Fruit fly (Drosophila melanogaster) whole organism, embryonic: ENCODE results near the gene CG43702.

Source experiments
- Adf1 ChIP-seq: fragments of 200-800 bp; sonication (Bioruptor generic); IDR thresholded peaks from 2 replicates; pipeline ENCODE4 v1.3.6; 2022; ENCODE audit warnings: missing biosample characterization, missing genetic modification characterization
- Aef1 ChIP-seq: fragments of 200-800 bp; sonication (Bioruptor generic); IDR thresholded peaks from 3 replicates; pipeline ENCODE4 v1.3.6; 2022; ENCODE audit warnings: missing biosample characterization, missing genetic modification characterization
- Bgb ChIP-seq: fragments of 200-800 bp; sonication (Bioruptor generic); IDR thresholded peaks from 2 replicates; pipeline ENCODE4 v1.3.6; 2022; ENCODE audit warnings: missing biosample characterization, missing genetic modification characterization; ENCODE audit not compliant: partially characterized antibody
- C15 ChIP-seq: fragments of 200-800 bp; sonication (Bioruptor generic); IDR thresholded peaks from 3 replicates; pipeline ENCODE4 v1.3.6; 2022; ENCODE audit warnings: missing biosample characterization, missing genetic modification characterization
- CG10565 ChIP-seq: fragments of 200-800 bp; sonication (Bioruptor generic); optimal IDR thresholded peaks from 3 replicates; lab custom pipeline; 2016; ENCODE audit warnings: missing biosample characterization, mild to moderate bottlenecking, missing genetic modification characterization
- CG11093 ChIP-seq: fragments of 200-800 bp; sonication (Bioruptor generic); IDR thresholded peaks from 3 replicates; pipeline ENCODE4 v1.3.6; 2022; ENCODE audit warnings: missing biosample characterization, missing genetic modification characterization
- CG11723 ChIP-seq: fragments of 200-800 bp; sonication (Bioruptor generic); optimal IDR thresholded peaks from 2 replicates; lab custom pipeline; 2017; ENCODE audit warnings: missing biosample characterization, mild to moderate bottlenecking, missing genetic modification characterization
- CG12236 ChIP-seq: fragments of 200-800 bp; sonication (Bioruptor generic); optimal IDR thresholded peaks from 2 replicates; lab custom pipeline; 2016; ENCODE audit warnings: missing biosample characterization, missing genetic modification characterization
- CG13123 ChIP-seq: fragments of 200-800 bp; sonication (Bioruptor generic); optimal IDR thresholded peaks from 2 replicates; lab custom pipeline; 2016; ENCODE audit warnings: missing biosample characterization, missing genetic modification characterization
- CG15011 ChIP-seq: fragments of 200-800 bp; sonication (Bioruptor generic); optimal IDR thresholded peaks from 3 replicates; lab custom pipeline; 2018; ENCODE audit warnings: missing biosample characterization, mild to moderate bottlenecking, missing genetic modification characterization
- CG1603 ChIP-seq: fragments of 200-800 bp; sonication (Bioruptor generic); optimal IDR thresholded peaks from 2 replicates; lab custom pipeline; 2019; ENCODE audit warnings: missing biosample characterization, mild to moderate bottlenecking, missing genetic modification characterization, moderate library complexity
- CG17328 ChIP-seq: fragments of 200-800 bp; sonication (Bioruptor generic); IDR thresholded peaks from 2 replicates; pipeline ENCODE4 v1.3.6; 2022; ENCODE audit warnings: missing biosample characterization, missing genetic modification characterization
- CG30431 ChIP-seq: fragments of 200-800 bp; sonication (Bioruptor generic); optimal IDR thresholded peaks from 2 replicates; lab custom pipeline; 2017; ENCODE audit warnings: missing biosample characterization, missing genetic modification characterization
- CG4404 ChIP-seq: fragments of 200-800 bp; sonication (Bioruptor generic); IDR thresholded peaks from 2 replicates; pipeline ENCODE4 v1.3.6; 2022; ENCODE audit warnings: missing biosample characterization, missing genetic modification characterization
- CG7556 ChIP-seq: fragments of 200-800 bp; sonication (Bioruptor generic); optimal IDR thresholded peaks from 2 replicates; lab custom pipeline; 2017; ENCODE audit warnings: missing biosample characterization, mild to moderate bottlenecking, missing genetic modification characterization
- CG8478 ChIP-seq: fragments of >200 bp; optimal IDR thresholded peaks from 2 replicates; lab custom pipeline; 2018
- Chrac-16 ChIP-seq: fragments of 200-800 bp; sonication (Bioruptor generic); optimal IDR thresholded peaks from 3 replicates; lab custom pipeline; 2016; ENCODE audit warnings: missing biosample characterization, missing genetic modification characterization
- Elba2 ChIP-seq: fragments of 200-800 bp; sonication (Bioruptor generic); optimal IDR thresholded peaks from 3 replicates; lab custom pipeline; 2016; ENCODE audit warnings: missing biosample characterization, missing genetic modification characterization
- Optix ChIP-seq: fragments of 200-800 bp; sonication (Bioruptor generic); IDR thresholded peaks from 3 replicates; pipeline ENCODE4 v1.3.6; 2022; ENCODE audit warnings: missing biosample characterization, missing genetic modification characterization
- Six4 ChIP-seq: fragments of 200-800 bp; sonication (Bioruptor generic); optimal IDR thresholded peaks from 2 replicates; lab custom pipeline; 2016; ENCODE audit warnings: missing biosample characterization, missing genetic modification characterization
- Sry-δ ChIP-seq: fragments of 200-800 bp; sonication (Bioruptor generic); optimal IDR thresholded peaks from 2 replicates; lab custom pipeline; 2016; ENCODE audit warnings: missing biosample characterization, missing genetic modification characterization
- YL-1 ChIP-seq: fragments of 200-800 bp; sonication (Bioruptor generic); optimal IDR thresholded peaks from 3 replicates; lab custom pipeline; 2017; ENCODE audit warnings: missing biosample characterization, mild to moderate bottlenecking, missing genetic modification characterization
- abd-A ChIP-seq: fragments of 200-800 bp; sonication (Bioruptor generic); optimal IDR thresholded peaks from 3 replicates; lab custom pipeline; 2019; ENCODE audit warnings: missing biosample characterization, mild to moderate bottlenecking, missing genetic modification characterization, moderate library complexity
- bigmax ChIP-seq: fragments of 200-800 bp; sonication (Bioruptor generic); optimal IDR thresholded peaks from 2 replicates; lab custom pipeline; 2018; ENCODE audit warnings: missing biosample characterization, mild to moderate bottlenecking, missing genetic modification characterization
- bowl ChIP-seq: fragments of 200-800 bp; sonication (Bioruptor generic); IDR thresholded peaks from 2 replicates; pipeline ENCODE4 v1.3.6; 2022; ENCODE audit warnings: missing biosample characterization, missing genetic modification characterization
- btn ChIP-seq: fragments of 200-800 bp; sonication (Bioruptor generic); optimal IDR thresholded peaks from 2 replicates; lab custom pipeline; 2016; ENCODE audit warnings: missing biosample characterization, missing genetic modification characterization
- chinmo ChIP-seq: fragments of 200-800 bp; sonication (Bioruptor generic); IDR thresholded peaks from 4 replicates; pipeline ENCODE4 v1.3.6; 2022; ENCODE audit warnings: missing biosample characterization, missing genetic modification characterization; ENCODE audit not compliant: partially characterized antibody
- chn ChIP-seq: fragments of 200-800 bp; sonication (Bioruptor generic); optimal IDR thresholded peaks from 2 replicates; lab custom pipeline; 2016; ENCODE audit warnings: missing biosample characterization, missing genetic modification characterization
- dan ChIP-seq: fragments of 200-800 bp; sonication (Bioruptor generic); IDR thresholded peaks from 2 replicates; pipeline ENCODE4 v1.3.6; 2022; ENCODE audit warnings: missing biosample characterization, missing genetic modification characterization
- danr ChIP-seq: fragments of 200-800 bp; sonication (Bioruptor generic); IDR thresholded peaks from 2 replicates; pipeline ENCODE4 v1.3.6; 2022; ENCODE audit warnings: missing biosample characterization, missing genetic modification characterization
- dmrt99B ChIP-seq: fragments of 200-800 bp; sonication (Bioruptor generic); optimal IDR thresholded peaks from 2 replicates; lab custom pipeline; 2018; ENCODE audit warnings: missing biosample characterization, mild to moderate bottlenecking, missing genetic modification characterization, moderate library complexity
- en ChIP-seq: fragments of 200-800 bp; sonication (Bioruptor generic); optimal IDR thresholded peaks from 2 replicates; lab custom pipeline; 2016; ENCODE audit warnings: missing biosample characterization, missing genetic modification characterization
- fd64A ChIP-seq: fragments of 200-800 bp; sonication (Bioruptor generic); optimal IDR thresholded peaks from 3 replicates; lab custom pipeline; 2018; ENCODE audit warnings: missing biosample characterization, mild to moderate bottlenecking, missing genetic modification characterization
- gce ChIP-seq: fragments of 200-800 bp; sonication (Bioruptor generic); IDR thresholded peaks from 3 replicates; pipeline ENCODE4 v1.3.6; 2022; ENCODE audit warnings: missing biosample characterization, missing genetic modification characterization
- gro ChIP-seq: fragments of 200-800 bp; sonication (Bioruptor generic); optimal IDR thresholded peaks from 2 replicates; lab custom pipeline; 2016; ENCODE audit warnings: missing biosample characterization, missing genetic modification characterization
- gsb-n ChIP-seq: fragments of 200-800 bp; sonication (Bioruptor generic); optimal IDR thresholded peaks from 3 replicates; lab custom pipeline; 2018; ENCODE audit warnings: missing biosample characterization, mild to moderate bottlenecking, missing genetic modification characterization
- h ChIP-seq: fragments of >200 bp; optimal IDR thresholded peaks from 2 replicates; lab custom pipeline; 2017
- inv ChIP-seq: fragments of 200-800 bp; sonication (Bioruptor generic); IDR thresholded peaks from 2 replicates; pipeline ENCODE4 v1.3.6; 2022; ENCODE audit warnings: missing biosample characterization, missing genetic modification characterization; ENCODE audit not compliant: partially characterized antibody
- jing ChIP-seq: fragments of 200-800 bp; sonication (Bioruptor generic); optimal IDR thresholded peaks from 2 replicates; lab custom pipeline; 2018; ENCODE audit warnings: missing biosample characterization, mild to moderate bottlenecking, missing genetic modification characterization
- knrl ChIP-seq: fragments of 200-800 bp; sonication (Bioruptor generic); IDR thresholded peaks from 3 replicates; pipeline ENCODE4 v1.3.6; 2022; ENCODE audit warnings: missing biosample characterization, missing genetic modification characterization; ENCODE audit not compliant: partially characterized antibody
- lola ChIP-seq, 3 experiments: fragments of >200 bp in 2 of 3; fragments of 200-800 bp in 1 of 3; sonication (Bioruptor generic) in 1 of 3; optimal IDR thresholded peaks; 2 replicates each; lab custom pipeline; 2017 to 2019; ENCODE audit warnings: missing biosample characterization in 3 of 3, missing genetic modification characterization in 3 of 3, mild to moderate bottlenecking in 1 of 3, moderate library complexity in 1 of 3
- nerfin-2 ChIP-seq: fragments of 200-800 bp; sonication (Bioruptor generic); IDR thresholded peaks from 2 replicates; pipeline ENCODE4 v1.3.6; 2022; ENCODE audit warnings: missing biosample characterization, missing genetic modification characterization; ENCODE audit not compliant: partially characterized antibody
- nmo ChIP-seq: fragments of 200-800 bp; sonication (Bioruptor generic); optimal IDR thresholded peaks from 2 replicates; lab custom pipeline; 2018; ENCODE audit warnings: missing biosample characterization, mild to moderate bottlenecking, missing genetic modification characterization, moderate library complexity
- otp ChIP-seq: fragments of 200-800 bp; sonication (Bioruptor generic); IDR thresholded peaks from 3 replicates; pipeline ENCODE4, ENCODE4 v1.3.6; 2022; ENCODE audit warnings: missing biosample characterization, missing genetic modification characterization
- pb ChIP-seq: fragments of 200-800 bp; sonication (Bioruptor generic); optimal IDR thresholded peaks from 3 replicates; lab custom pipeline; 2016; ENCODE audit warnings: missing biosample characterization, missing genetic modification characterization
- prd ChIP-seq, 3 experiments: fragments of >200 bp in 2 of 3; fragments of 200-800 bp in 1 of 3; sonication (Bioruptor generic) in 1 of 3; optimal IDR thresholded peaks in 2 of 3; IDR thresholded peaks in 1 of 3; 2 replicates in 2 of 3; 3 replicates in 1 of 3; pipeline versions ENCODE4 v1.3.6 to Lab custom; 2017 to 2022; ENCODE audit warnings: missing biosample characterization in 1 of 3, missing genetic modification characterization in 1 of 3
- sim ChIP-seq: fragments of 200-800 bp; sonication (Bioruptor generic); IDR thresholded peaks from 2 replicates; pipeline ENCODE4 v1.3.6; 2022; ENCODE audit warnings: missing biosample characterization, missing genetic modification characterization
- slou ChIP-seq: fragments of 200-800 bp; sonication (Bioruptor generic); optimal IDR thresholded peaks from 3 replicates; lab custom pipeline; 2016; ENCODE audit warnings: missing biosample characterization, missing genetic modification characterization
- slp2 ChIP-seq: fragments of 200-800 bp; sonication (Bioruptor generic); optimal IDR thresholded peaks from 2 replicates; lab custom pipeline; 2016; ENCODE audit warnings: missing biosample characterization, missing genetic modification characterization
- trh ChIP-seq: fragments of 200-800 bp; sonication (Bioruptor generic); optimal IDR thresholded peaks from 2 replicates; lab custom pipeline; 2016; ENCODE audit warnings: missing biosample characterization, missing genetic modification characterization
- ttk ChIP-seq: fragments of 200-800 bp; sonication (Bioruptor generic); IDR thresholded peaks from 2 replicates; pipeline ENCODE4 v2.1.2; 2022; ENCODE audit warnings: missing biosample characterization, missing genetic modification characterization

CG43702 gene

dm6 chr3L:21304400-21304799 lies 5.9 kb downstream of the CG43702 start, which contains the start of the genes CG11309 and CG7632 (continued):
- TF ChIP-seq nmo (GFP tag; lab: Kevin White, UChicago) (peak; percentile 100), bowl (GFP tag; lab: Robert Waterston, UW) (peak; percentile 97), bigmax (GFP tag; lab: Kevin White, UChicago) (peak; percentile 87), CG11723 (GFP tag; lab: Kevin White, UChicago) (peak; percentile 99), Chrac-16 (GFP tag; lab: Kevin White, UChicago) (peak; percentile 98), trh (GFP tag; lab: Kevin White, UChicago) (peak; percentile 96), lola (GFP tag; optimal IDR thresholded peaks at IDR 0.05; lab: Kevin White, UChicago) (peak in 1 of 3 experiments; percentile 100), gce (GFP tag; lab: Robert Waterston, UW) (peak; percentile 98), C15 (GFP tag; lab: Robert Waterston, UW) (peak; percentile 96), dmrt99B (tag; lab: Kevin White, UChicago) (peak; percentile 99), CG4404 (GFP tag; lab: Robert Waterston, UW) (peak; percentile 83), CG1603 (tag; lab: Kevin White, UChicago) (peak; percentile 99), prd (optimal IDR thresholded peaks at IDR 0.05; lab: Kevin White, UChicago) (no peak), prd (GFP tag; IDR thresholded peaks at IDR 0.05; lab: Robert Waterston, UW) (peak; percentile 97), otp (GFP tag; lab: Robert Waterston, UW) (peak; percentile 98), knrl (GFP tag; lab: Robert Waterston, UW) (0 out of 3 replicates have a peak, but pooled peaks have one; percentile 22), gsb-n (peak; percentile 99), slou (GFP tag; lab: Kevin White, UChicago) (peak; percentile 96), danr (peak; percentile 88), Six4 (GFP tag; lab: Kevin White, UChicago) (peak; percentile 99), CG17328 (GFP tag; lab: Robert Waterston, UW) (peak; percentile 99), Sry-δ (GFP tag; lab: Kevin White, UChicago) (peak; percentile 79), h (no peak), CG12236 (GFP tag; lab: Kevin White, UChicago) (peak; percentile 98), CG8478 (lab: Kevin White, UChicago) (no peak), CG15011 (GFP tag; lab: Kevin White, UChicago) (peak; percentile 99), sim (GFP tag; lab: Robert Waterston, UW) (peak; percentile 98), YL-1 (peak; percentile 99), fd64A (peak; percentile 99), btn (GFP tag; lab: Kevin White, UChicago) (peak; percentile 98), chn (GFP tag; lab: Kevin White, UChicago) (peak; percentile 98), Aef1 (peak; percentile 94), pb (GFP tag; lab: Kevin White, UChicago) (peak; percentile 98), slp2 (GFP tag; lab: Kevin White, UChicago) (peak; percentile 98), en (GFP tag; lab: Kevin White, UChicago) (peak; percentile 99), CG11093 (GFP tag; lab: Robert Waterston, UW) (peak; percentile 91), CG30431 (peak; percentile 94), Optix (GFP tag; lab: Robert Waterston, UW) (peak; percentile 89), abd-A (tag; lab: Kevin White, UChicago) (peak; percentile 99), Elba2 (GFP tag; lab: Kevin White, UChicago) (peak; percentile 86), Adf1 (peak; percentile 83), CG13123 (peak; percentile 97), dan (GFP tag; lab: Robert Waterston, UW) (peak; percentile 40; the same call in 1 of the 2 replicates), ttk (peak; percentile 97), gro (peak; percentile 99), chinmo (GFP tag; lab: Robert Waterston, UW) (no peak), nerfin-2 (GFP tag; lab: Robert Waterston, UW) (no peak), Bgb (GFP tag; lab: Robert Waterston, UW) (peak; percentile 41; the same call in 1 of the 2 replicates), jing (GFP tag; lab: Kevin White, UChicago) (peak; percentile 97), CG10565 (GFP tag; lab: Kevin White, UChicago) (peak; percentile 97), CG7556 (GFP tag; lab: Kevin White, UChicago) (peak; percentile 99), inv (no peak)
